Worm (Caenorhabditis elegans) whole organism, young adult: ENCODE measurements around the gene F59A7.12.

Source experiments
- B0261.1 ChIP-seq: sonication (generic microtip); optimal IDR thresholded peaks from 2 replicates; lab custom pipeline; 2016; ENCODE audit warnings: mild to moderate bottlenecking, missing genetic modification characterization, moderate library complexity, missing compliant biosample characterization
- F33H1.4 ChIP-seq: fragments of 200-800 bp; sonication (Bioruptor generic); IDR thresholded peaks from 2 replicates; pipeline ENCODE4 v1.3.6; 2022; ENCODE audit warnings: missing genetic modification reagents, missing genetic modification characterization, missing compliant biosample characterization
- F49E8.2 ChIP-seq: sonication (generic microtip); optimal IDR thresholded peaks from 3 replicates; lab custom pipeline; 2017; ENCODE audit warnings: missing genetic modification characterization, mild to moderate bottlenecking, missing compliant biosample characterization, antibody characterized with exemption, moderate library complexity; ENCODE audit not compliant: insufficient read depth
- F57A8.1 ChIP-seq: fragments of 200-800 bp; sonication (Bioruptor generic); optimal IDR thresholded peaks from 2 replicates; lab custom pipeline; 2018; ENCODE audit warnings: mild to moderate bottlenecking, missing genetic modification characterization, moderate library complexity, missing compliant biosample characterization
- T07F8.4 ChIP-seq: sonication (generic microtip); optimal IDR thresholded peaks from 2 replicates; lab custom pipeline; 2016; ENCODE audit warnings: mild to moderate bottlenecking, missing genetic modification characterization, moderate library complexity, missing compliant biosample characterization
- ceh-91 ChIP-seq: fragments of 200-800 bp; sonication (Bioruptor generic); IDR thresholded peaks from 2 replicates; pipeline ENCODE4 v1.3.6; 2022; ENCODE audit warnings: missing genetic modification reagents, missing genetic modification characterization, missing compliant biosample characterization
- gei-17 ChIP-seq: fragments of 200-800 bp; sonication (Bioruptor generic); optimal IDR thresholded peaks from 2 replicates; lab custom pipeline; 2018; ENCODE audit warnings: mild to moderate bottlenecking, missing genetic modification characterization, missing compliant biosample characterization
- lir-1 ChIP-seq: fragments of 200-800 bp; sonication (Bioruptor generic); conservative IDR thresholded peaks from 2 replicates; pipeline ENCODE4 v1.3.6; 2022; ENCODE audit warnings: missing genetic modification reagents, missing genetic modification characterization, missing compliant biosample characterization
- nhr-90 ChIP-seq: sonication (generic microtip); optimal IDR thresholded peaks from 2 replicates; lab custom pipeline; 2016; ENCODE audit warnings: missing genotype, mild to moderate bottlenecking, missing genetic modification characterization, missing compliant biosample characterization
- repo-1 ChIP-seq: sonication (generic microtip); optimal IDR thresholded peaks from 2 replicates; lab custom pipeline; 2017; ENCODE audit warnings: mild to moderate bottlenecking, missing genetic modification characterization, missing compliant biosample characterization
- sdz-38 ChIP-seq: sonication (generic microtip); optimal IDR thresholded peaks from 2 replicates; lab custom pipeline; 2016; ENCODE audit warnings: missing genotype, missing genetic modification characterization, missing compliant biosample characterization
- sea-2 ChIP-seq: fragments of 200-800 bp; sonication (Bioruptor generic); IDR thresholded peaks from 2 replicates; pipeline ENCODE4 v1.3.6; 2022; ENCODE audit warnings: missing genetic modification characterization, missing compliant biosample characterization
- snpc-4 ChIP-seq, 5 experiments: fragments of 150-350 bp in 1 of 5; sonication (generic microtip) in 4 of 5; optimal IDR thresholded peaks; 2 replicates each; lab custom pipeline; 2014 to 2018; ENCODE audit warnings: missing genetic modification characterization in 5 of 5, missing biosample characterization in 3 of 5, antibody characterized with exemption in 2 of 5, mild to moderate bottlenecking in 2 of 5, missing compliant biosample characterization in 2 of 5, missing genotype in 2 of 5, moderate library complexity in 2 of 5, missing genetic modification reagents in 1 of 5
- ztf-3 ChIP-seq: fragments of 200-800 bp; sonication (Bioruptor generic); optimal IDR thresholded peaks from 2 replicates; lab custom pipeline; 2018; ENCODE audit warnings: mild to moderate bottlenecking, missing genetic modification characterization, missing compliant biosample characterization

- TF ChIP-seq repo-1 (tag; lab: Kevin White, UChicago) (no peak), snpc-4 (GFP tag; optimal IDR thresholded peaks at IDR 0.05; lab: Kevin White, UChicago) (no peak), snpc-4 (tag; optimal IDR thresholded peaks at IDR 0.05; lab: Kevin White, UChicago) (no peak), sdz-38 (no peak), B0261.1 (tag; lab: Kevin White, UChicago) (no peak), lir-1 (no peak), nhr-90 (tag; lab: Kevin White, UChicago) (no peak), F57A8.1 (no peak), gei-17 (GFP tag; lab: Kevin White, UChicago) (no peak), F33H1.4 (GFP tag; lab: Robert Waterston, UW) (no peak), T07F8.4 (tag; lab: Kevin White, UChicago) (no peak), F49E8.2 (tag; lab: Kevin White, UChicago) (no peak), ceh-91 (GFP tag; lab: Robert Waterston, UW) (no peak), ztf-3 (no peak), sea-2 (GFP tag; lab: Robert Waterston, UW) (no peak)
Measured at ce11 chrV:1989220-1989619, 40.8 kb upstream of the F59A7.12 start.
